Fruit fly (Drosophila melanogaster): ENCODE data around the gene CG4367.
A peak's percentile ranks its signal among the peaks of the same experiment; 100 is the strongest.

Gene CG4367

DNA sequence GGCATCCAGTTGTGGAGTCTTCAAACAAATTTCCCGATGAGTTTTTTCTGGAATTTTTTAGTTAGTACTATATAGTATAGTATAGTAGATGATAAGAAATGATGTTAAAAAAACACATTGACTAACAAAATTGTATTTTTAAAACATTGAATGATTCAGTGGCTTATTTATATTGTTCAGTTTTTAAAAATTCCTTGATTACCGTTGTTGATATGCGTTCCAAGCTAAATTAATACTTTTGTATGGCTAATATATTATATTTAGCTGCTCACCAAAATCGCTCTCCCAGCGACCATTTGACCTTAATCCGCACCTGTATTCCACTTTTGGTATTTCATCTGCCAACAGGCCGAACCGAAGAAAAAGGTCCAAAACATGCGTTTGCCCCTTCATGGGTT is 46.8 kb downstream of the CG4367 start (continued):
- TF ChIP-seq BtbVII (GFP tag; optimal IDR thresholded peaks at IDR 0.05) (no peak), HmgZ (tag; optimal IDR thresholded peaks at IDR 0.05) (no peak), CG8765 (GFP tag; IDR thresholded peaks at IDR 0.05) (no peak), usp (GFP tag; optimal IDR thresholded peaks at IDR 0.05) (no peak), tx (GFP tag; optimal IDR thresholded peaks at IDR 0.05) (no peak), CG7839 (tag; optimal IDR thresholded peaks at IDR 0.05) (no peak), Dek (tag; optimal IDR thresholded peaks at IDR 0.05) (no peak), sens (GFP tag) (peak; percentile 87), C15 (GFP tag; IDR thresholded peaks at IDR 0.05) (no peak), CG17612 (GFP tag; IDR thresholded peaks at IDR 0.05) (no peak), Antp (GFP tag; optimal IDR thresholded peaks at IDR 0.05) (no peak), mirr (GFP tag; optimal IDR thresholded peaks at IDR 0.05) (no peak), sna (GFP tag; IDR thresholded peaks at IDR 0.05; ENCODE audit: partially characterized antibody) (no peak), grn (GFP tag; optimal IDR thresholded peaks at IDR 0.05) (no peak), CG1647 (GFP tag; optimal IDR thresholded peaks at IDR 0.05) (no peak), CG13287 (GFP tag; IDR thresholded peaks at IDR 0.05; ENCODE audit: partially characterized antibody) (no peak), CG17328 (GFP tag; IDR thresholded peaks at IDR 0.05) (no peak), sr (GFP tag; IDR thresholded peaks at IDR 0.05) (no peak), zen (tag; optimal IDR thresholded peaks at IDR 0.05) (no peak), caup (GFP tag; optimal IDR thresholded peaks at IDR 0.05; ENCODE audit: severe bottlenecking) (no peak)

DNA sequence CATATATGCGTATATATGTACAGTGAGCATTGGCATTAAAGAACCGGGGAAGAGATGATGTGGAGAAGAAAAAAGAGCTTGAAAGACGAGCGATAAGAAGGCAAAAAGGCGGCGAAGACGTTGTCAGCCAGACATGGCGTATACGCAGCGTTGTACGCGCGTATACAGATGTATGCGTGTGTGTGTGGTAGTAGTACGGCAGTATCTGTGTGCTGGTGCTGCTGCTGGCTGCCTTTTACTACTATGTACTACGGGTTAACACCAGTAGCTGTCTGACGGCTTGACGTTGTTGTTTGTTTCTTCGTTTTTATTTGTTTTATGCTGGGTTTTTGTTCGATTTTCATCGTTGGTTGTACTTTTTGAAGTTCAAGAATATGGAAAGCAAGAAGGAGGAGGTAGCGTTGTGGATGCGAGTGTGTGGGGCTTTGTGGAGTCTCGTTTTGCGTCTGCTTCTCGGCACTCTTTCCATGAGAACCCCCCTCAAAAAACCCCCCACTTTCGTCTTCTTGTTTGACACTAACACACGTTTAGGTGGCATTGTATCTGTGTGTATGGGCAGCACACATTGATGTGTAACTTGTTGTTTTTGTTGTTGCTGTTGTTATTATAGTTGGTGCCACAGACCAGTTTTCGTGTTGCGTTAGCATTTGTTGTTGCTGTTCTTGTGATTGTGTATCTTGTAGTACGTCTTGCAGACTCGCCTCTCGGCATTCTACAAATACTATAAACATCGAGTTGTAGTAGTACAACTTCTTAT is 47.4 kb downstream of the CG4367 start:
- TF ChIP-seq CG10654 (GFP tag; optimal IDR thresholded peaks at IDR 0.05) = no peak
- TF ChIP-seq Dll (GFP tag; IDR thresholded peaks at IDR 0.05; ENCODE audit: partially characterized antibody) = no peak
- no peak for TF ChIP-seq Camta (GFP tag; optimal IDR thresholded peaks at IDR 0.05)
- no peak for TF ChIP-seq CG12104 (GFP tag; optimal IDR thresholded peaks at IDR 0.05)
- TF ChIP-seq jigr1 (GFP tag; IDR thresholded peaks at IDR 0.05) = no peak
- TF ChIP-seq zfh1 (GFP tag; IDR thresholded peaks at IDR 0.05) = no peak
- no peak for TF ChIP-seq Mrtf (GFP tag; IDR thresholded peaks at IDR 0.05)
- no peak for TF ChIP-seq CG11560 (tag; IDR thresholded peaks at IDR 0.05)
- no peak for TF ChIP-seq CG4404 (GFP tag; IDR thresholded peaks at IDR 0.05)
- peak; percentile 61 for TF ChIP-seq CG18599 (GFP tag; optimal IDR thresholded peaks at IDR 0.05)
- TF ChIP-seq CG17912 (GFP tag; optimal IDR thresholded peaks at IDR 0.05) = no peak
- TF ChIP-seq Deaf1 (tag; optimal IDR thresholded peaks at IDR 0.05) = peak; percentile 15
- no peak for TF ChIP-seq CG11723 (GFP tag; optimal IDR thresholded peaks at IDR 0.05)
- TF ChIP-seq zen (tag; optimal IDR thresholded peaks at IDR 0.05) = no peak
- no peak for TF ChIP-seq CG32772 (GFP tag; IDR thresholded peaks at IDR 0.05)
- TF ChIP-seq kni (GFP tag; optimal IDR thresholded peaks at IDR 0.05) = peak; percentile 90
- no peak for TF ChIP-seq D19B (GFP tag; optimal IDR thresholded peaks at IDR 0.05)
- TF ChIP-seq usp (GFP tag; optimal IDR thresholded peaks at IDR 0.05) = no peak
- no peak for TF ChIP-seq lmd (GFP tag; IDR thresholded peaks at IDR 0.05)
- TF ChIP-seq so (GFP tag; IDR thresholded peaks at IDR 0.05) = no peak
- TF ChIP-seq Fer1 (GFP tag; optimal IDR thresholded peaks at IDR 0.05) = no peak
- TF ChIP-seq CG14860 (GFP tag; IDR thresholded peaks at IDR 0.05; ENCODE audit: partially characterized antibody) = no peak
- no peak for TF ChIP-seq Dref (GFP tag; IDR thresholded peaks at IDR 0.05)
- TF ChIP-seq CG9817 (tag; optimal IDR thresholded peaks at IDR 0.05) = no peak
- TF ChIP-seq vvl (GFP tag; IDR thresholded peaks at IDR 0.05) = no peak; the same call in none of the 2 replicates
- no peak for TF ChIP-seq fru (optimal IDR thresholded peaks at IDR 0.05)
- TF ChIP-seq CG2202 (tag; optimal IDR thresholded peaks at IDR 0.05) = no peak
- no peak for TF ChIP-seq Fer3 (tag; optimal IDR thresholded peaks at IDR 0.05)
- peak; percentile 15 for TF ChIP-seq BtbVII (GFP tag; optimal IDR thresholded peaks at IDR 0.05)
- TF ChIP-seq CG17568 (GFP tag; optimal IDR thresholded peaks at IDR 0.05) = peak; percentile 38
- TF ChIP-seq Hr51 (GFP tag; optimal IDR thresholded peaks at IDR 0.05) = no peak
- TF ChIP-seq CG10979 (tag; optimal IDR thresholded peaks at IDR 0.05) = no peak
- no peak for TF ChIP-seq CG12942 (GFP tag; optimal IDR thresholded peaks at IDR 0.05)
